Worm (Caenorhabditis elegans) whole organism, midembryonic: ENCODE measurements around the gene rhi-1.
A peak's percentile ranks its signal among the peaks of the same experiment; 100 is the strongest.

Experiments
- T22C8.4 ChIP-seq: fragments of 200-800 bp; sonication (Bioruptor generic); IDR thresholded peaks from 2 replicates; pipeline ENCODE4 v1.3.6; 2022; ENCODE audit warnings: missing genetic modification characterization, missing compliant biosample characterization
- cog-1 ChIP-seq: sonication (generic microtip); optimal IDR thresholded peaks from 2 replicates; lab custom pipeline; 2016; ENCODE audit warnings: missing genetic modification characterization, missing compliant biosample characterization
- flt-1 ChIP-seq: fragments of 200-800 bp; sonication (Bioruptor generic); IDR thresholded peaks from 2 replicates; pipeline ENCODE4 v1.3.6; 2022; ENCODE audit warnings: missing genetic modification characterization, missing compliant biosample characterization
- klf-2 ChIP-seq: fragments of 200-800 bp; sonication (Bioruptor generic); conservative IDR thresholded peaks from 2 replicates; pipeline ENCODE4 v1.3.6; 2022; ENCODE audit warnings: missing genetic modification reagents, missing genetic modification characterization, missing compliant biosample characterization
- med-1 ChIP-seq: sonication (generic microtip); optimal IDR thresholded peaks from 2 replicates; lab custom pipeline; 2017; ENCODE audit warnings: missing genetic modification characterization, mild to moderate bottlenecking, missing compliant biosample characterization, antibody characterized with exemption, missing genetic modification reagents; ENCODE audit not compliant: insufficient read depth
- ref-1 ChIP-seq: fragments of 200-800 bp; sonication (Bioruptor generic); conservative IDR thresholded peaks from 2 replicates; pipeline ENCODE4 v1.3.6; 2022; ENCODE audit warnings: missing genetic modification reagents, missing genetic modification characterization, missing compliant biosample characterization
- tab-1 ChIP-seq: fragments of 200-800 bp; sonication (Bioruptor generic); IDR thresholded peaks from 2 replicates; pipeline ENCODE4 v1.3.6; 2022; ENCODE audit warnings: missing genetic modification characterization, missing compliant biosample characterization
- ztf-23 ChIP-seq: fragments of 200-800 bp; sonication (Bioruptor generic); IDR thresholded peaks from 2 replicates; pipeline ENCODE4 v1.3.6; 2022; ENCODE audit warnings: missing genetic modification reagents, missing genetic modification characterization, missing compliant biosample characterization
- ztf-29 ChIP-seq: fragments of 200-800 bp; sonication (Bioruptor generic); IDR thresholded peaks from 2 replicates; pipeline ENCODE4 v1.3.6; 2022; ENCODE audit warnings: missing genetic modification reagents, missing genetic modification characterization, missing compliant biosample characterization

rhi-1 gene

DNA sequence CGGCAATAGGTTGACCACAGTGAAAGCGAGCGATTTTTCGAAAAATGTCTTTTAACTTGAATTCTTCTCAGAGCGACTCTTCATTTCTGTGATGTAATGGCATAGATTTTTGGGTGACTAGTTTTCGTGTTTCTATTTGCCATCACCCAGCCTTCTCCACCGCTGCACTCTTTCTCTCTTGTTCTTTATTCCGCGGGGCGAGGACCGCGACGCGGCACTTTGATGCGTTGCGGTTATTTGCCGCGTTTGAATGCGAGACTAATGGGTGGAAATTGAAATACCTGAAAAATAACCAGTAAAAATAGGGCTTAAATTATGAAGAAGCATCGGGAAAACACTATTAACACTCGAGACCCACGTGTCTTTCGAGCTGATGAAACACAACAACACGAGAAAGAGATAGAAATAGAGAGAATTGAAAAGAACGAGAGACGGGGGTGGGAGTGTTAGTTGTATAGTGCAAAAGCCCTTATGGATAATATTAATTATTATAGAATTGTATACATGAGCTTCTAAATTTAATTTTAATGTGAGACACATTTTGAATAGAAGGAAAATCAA is 4.1 kb upstream of the rhi-1 start, which contains the start of gene dgk-2:
Gene dgk-2 (minus strand): TSS at position 281 of the 561 bp plus-strand sequence.
- TF ChIP-seq ztf-29 (GFP tag; lab: Robert Waterston, UW): no peak
- TF ChIP-seq flt-1 (GFP tag; lab: Robert Waterston, UW): 0 out of 2 replicates have a peak, but pooled peaks have one; percentile 49
- no peak for TF ChIP-seq klf-2

DNA sequence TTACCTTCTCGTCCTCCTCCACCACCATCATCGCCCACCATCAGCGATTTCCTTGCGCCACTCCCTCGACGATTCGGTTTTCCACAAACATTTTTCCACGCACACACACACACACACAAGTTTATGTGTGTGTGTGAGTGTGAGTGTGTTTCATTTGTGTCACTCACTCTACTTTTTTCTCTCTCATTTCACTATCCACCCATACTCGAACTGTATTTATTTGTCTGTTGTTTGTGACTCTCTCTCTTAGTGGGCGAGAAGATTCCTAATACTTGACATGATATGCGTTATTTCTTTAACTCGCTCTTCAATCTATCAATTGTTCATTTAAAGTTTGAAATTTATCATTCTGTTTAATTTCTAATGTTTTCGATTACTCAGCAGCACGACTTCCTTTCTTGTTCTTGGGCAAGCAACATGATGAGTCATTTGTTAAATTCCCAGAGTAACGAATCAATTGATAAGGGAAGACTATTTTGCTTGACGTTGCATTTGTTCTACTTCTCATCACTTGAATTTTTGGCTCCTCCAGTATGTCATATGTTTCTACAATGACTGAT is 1.1 kb upstream of the rhi-1 start:
- TF ChIP-seq klf-2 (no peak), med-1 (GFP tag; lab: Kevin White, UChicago) (no peak), ztf-23 (GFP tag; lab: Robert Waterston, UW) (no peak), flt-1 (GFP tag; lab: Robert Waterston, UW) (no peak), cog-1 (no peak)

DNA sequence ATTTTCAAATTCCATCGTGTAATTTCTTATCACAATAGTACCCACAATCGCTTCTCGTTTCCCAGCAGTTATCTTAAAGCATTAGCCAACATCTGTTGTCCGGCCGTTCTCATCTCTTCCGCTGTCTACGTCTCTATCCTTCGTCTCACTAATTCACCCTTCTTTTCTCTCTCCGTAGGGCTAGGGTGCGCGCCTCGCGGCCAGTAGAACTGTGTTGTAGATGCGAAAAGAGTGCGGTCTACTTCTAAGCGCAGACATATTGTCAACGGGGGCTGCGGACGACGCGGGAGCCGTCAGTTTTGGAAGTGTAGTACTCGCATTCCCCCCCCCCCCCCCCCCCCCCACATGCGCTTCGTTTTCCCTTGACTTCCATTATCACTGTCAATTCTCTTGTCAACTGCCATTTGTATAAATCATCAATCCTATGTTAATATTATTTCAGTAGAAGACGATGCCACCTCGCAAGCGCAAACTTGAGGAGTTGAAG is 5.4 kb downstream of the rhi-1 start, which contains the start of gene spr-3:
Gene spr-3 (plus strand): TSS at position 437 of the 487 bp plus-strand sequence.
- no peak for TF ChIP-seq tab-1
- TF ChIP-seq klf-2: no peak
- TF ChIP-seq cog-1: no peak
- TF ChIP-seq flt-1 (GFP tag; lab: Robert Waterston, UW): no peak
- TF ChIP-seq T22C8.4: no peak
- no peak for TF ChIP-seq ztf-29 (GFP tag; lab: Robert Waterston, UW)
- no peak for TF ChIP-seq ztf-23 (GFP tag; lab: Robert Waterston, UW)

DNA sequence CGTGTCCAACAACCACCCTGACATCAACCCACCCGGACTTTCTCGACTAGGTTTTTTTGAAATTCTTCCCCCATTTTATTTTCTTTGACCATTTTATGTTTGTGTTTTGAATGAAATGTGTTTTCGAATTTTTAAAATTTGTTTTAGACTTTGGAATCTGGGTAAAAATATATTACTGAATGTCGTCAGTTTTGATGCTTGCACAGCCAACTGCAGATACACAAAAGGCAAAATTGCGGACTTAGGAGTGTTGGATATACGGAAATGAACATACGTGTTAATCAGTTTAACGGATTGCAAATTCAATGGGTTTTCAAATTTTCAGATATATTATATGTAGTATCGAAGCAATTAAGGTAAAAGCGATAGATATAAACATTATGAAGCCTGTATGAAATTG is 8.4 kb downstream of the rhi-1 start:
- TF ChIP-seq ztf-23 (GFP tag; lab: Robert Waterston, UW) (no peak), ztf-29 (GFP tag; lab: Robert Waterston, UW) (no peak)

DNA sequence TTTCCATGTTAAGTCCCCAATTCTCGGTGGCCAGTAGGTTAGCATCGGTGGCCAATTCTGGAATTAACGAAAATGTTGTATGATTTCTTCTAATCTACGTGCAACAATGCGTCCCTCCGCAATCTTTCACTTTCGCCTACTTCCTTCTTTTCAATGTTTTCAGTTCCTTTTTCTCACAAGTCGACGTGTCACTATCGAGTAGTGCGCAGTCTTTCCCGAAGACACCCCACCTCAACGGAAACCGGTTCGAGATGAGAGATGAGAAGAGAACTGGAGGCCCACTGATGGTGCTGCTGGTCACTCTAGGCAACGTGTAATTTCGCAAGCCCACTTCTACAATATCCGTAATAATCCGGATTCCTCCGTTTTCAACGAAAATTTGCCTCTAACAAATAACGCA is 11.7 kb downstream of the rhi-1 start:
- TF ChIP-seq ref-1 (GFP tag; lab: Robert Waterston, UW) (no peak), ztf-23 (GFP tag; lab: Robert Waterston, UW) (0 out of 2 replicates have a peak, but pooled peaks have one; percentile 11)

DNA sequence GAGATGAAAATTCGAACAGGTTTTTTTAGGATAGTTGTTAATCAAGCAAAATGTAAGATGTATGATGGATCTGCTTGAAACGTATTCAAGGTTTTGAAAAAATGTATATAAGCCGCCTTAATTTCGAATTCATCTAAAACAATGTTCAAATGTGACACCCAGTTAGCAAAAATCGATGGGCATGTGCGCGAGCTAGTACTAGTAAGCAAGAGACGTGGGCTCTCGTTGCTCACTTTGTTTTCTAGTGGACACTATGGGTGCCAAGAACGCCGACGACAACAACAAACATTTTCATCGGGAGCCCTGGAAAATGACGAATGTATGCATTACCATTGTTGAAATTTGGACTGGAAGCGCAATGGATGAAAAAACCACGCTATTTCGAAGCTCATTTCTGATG is 12.9 kb downstream of the rhi-1 start:
- TF ChIP-seq ztf-29 (GFP tag; lab: Robert Waterston, UW) (no peak), ref-1 (GFP tag; lab: Robert Waterston, UW) (no peak), tab-1 (no peak), cog-1 (no peak), T22C8.4 (no peak), med-1 (GFP tag; lab: Kevin White, UChicago) (no peak), ztf-23 (GFP tag; lab: Robert Waterston, UW) (no peak), flt-1 (GFP tag; lab: Robert Waterston, UW) (no peak), klf-2 (no peak)

DNA sequence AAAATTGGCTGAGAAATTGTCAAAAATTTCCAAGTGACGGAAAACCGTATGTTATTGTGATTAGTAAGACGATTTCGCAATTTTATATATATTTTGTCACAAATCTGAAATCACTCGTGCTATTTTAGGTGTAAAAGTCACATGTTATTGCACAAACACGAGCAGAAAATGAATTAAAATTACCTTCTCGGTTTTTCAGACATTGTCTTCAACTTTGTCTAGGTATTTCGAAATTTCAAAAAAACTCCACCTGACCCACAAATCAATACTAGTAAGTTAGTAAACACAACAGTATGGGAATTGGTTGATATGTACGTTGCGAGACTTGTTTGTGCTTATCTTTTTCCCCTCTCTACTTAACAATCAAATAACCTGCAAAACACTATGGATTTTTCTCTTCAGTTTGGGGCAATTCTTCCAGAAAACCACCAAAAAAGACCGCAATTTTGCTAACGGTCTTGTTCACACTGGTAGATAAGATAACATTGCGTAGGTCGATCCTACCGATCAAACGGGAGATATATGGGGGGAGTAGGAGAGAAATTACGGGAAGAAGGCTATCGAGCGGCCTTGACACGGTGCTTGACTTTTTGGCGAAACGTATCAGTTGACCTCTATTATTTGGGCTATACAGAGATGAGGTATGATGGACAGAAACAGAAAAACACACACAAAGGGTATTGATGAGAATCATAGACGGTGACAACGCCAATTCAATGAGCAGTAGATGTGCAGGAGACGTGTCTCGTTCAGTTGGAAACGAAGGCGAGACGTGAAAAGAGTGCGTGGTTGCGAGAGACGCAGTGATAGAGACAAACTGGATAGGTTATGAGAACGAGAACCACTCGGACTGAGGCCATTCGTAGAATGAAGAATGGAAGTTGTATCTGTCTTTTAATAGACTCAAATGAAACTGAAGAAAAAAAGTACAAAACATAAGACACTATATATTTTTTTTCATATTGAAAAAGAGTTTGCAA is 13.8 kb downstream of the rhi-1 start, which contains the start of gene C07A12.7:
Gene C07A12.7 (minus strand): TSS at position 308 of the 980 bp plus-strand sequence.
- TF ChIP-seq T22C8.4 (no peak), klf-2 (no peak), ztf-29 (GFP tag; lab: Robert Waterston, UW) (0 out of 2 replicates have a peak, but pooled peaks have one; percentile 17), ztf-23 (GFP tag; lab: Robert Waterston, UW) (no peak), cog-1 (peak; percentile 9), med-1 (GFP tag; lab: Kevin White, UChicago) (no peak), ref-1 (GFP tag; lab: Robert Waterston, UW) (no peak), tab-1 (no peak), flt-1 (GFP tag; lab: Robert Waterston, UW) (0 out of 2 replicates have a peak, but pooled peaks have one; percentile 21)

DNA sequence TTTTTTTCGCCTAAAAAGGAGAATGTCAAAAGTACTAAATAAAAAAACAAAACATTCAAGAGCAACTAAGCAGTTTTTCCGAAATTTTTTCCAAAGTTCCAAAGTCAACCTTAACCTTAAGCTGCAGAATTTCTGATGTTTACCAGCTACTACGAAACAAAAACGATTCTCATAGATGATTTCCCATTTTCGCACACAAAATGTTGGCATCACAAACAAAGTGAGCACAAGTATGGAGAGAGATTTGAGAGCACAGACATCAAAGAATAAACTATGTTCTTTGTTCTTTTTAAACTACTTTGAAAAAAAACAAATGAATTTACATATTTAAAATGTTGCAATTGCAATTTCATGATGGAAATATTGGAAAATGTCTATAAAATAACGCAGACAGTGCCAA is 15.0 kb downstream of the rhi-1 start:
- TF ChIP-seq klf-2: no peak
- no peak for TF ChIP-seq ztf-29 (GFP tag; lab: Robert Waterston, UW)
- TF ChIP-seq ref-1 (GFP tag; lab: Robert Waterston, UW): no peak
- no peak for TF ChIP-seq cog-1
- TF ChIP-seq ztf-23 (GFP tag; lab: Robert Waterston, UW): no peak
- TF ChIP-seq med-1 (GFP tag; lab: Kevin White, UChicago): no peak
- TF ChIP-seq tab-1: no peak
- no peak for TF ChIP-seq T22C8.4
- no peak for TF ChIP-seq flt-1 (GFP tag; lab: Robert Waterston, UW)

DNA sequence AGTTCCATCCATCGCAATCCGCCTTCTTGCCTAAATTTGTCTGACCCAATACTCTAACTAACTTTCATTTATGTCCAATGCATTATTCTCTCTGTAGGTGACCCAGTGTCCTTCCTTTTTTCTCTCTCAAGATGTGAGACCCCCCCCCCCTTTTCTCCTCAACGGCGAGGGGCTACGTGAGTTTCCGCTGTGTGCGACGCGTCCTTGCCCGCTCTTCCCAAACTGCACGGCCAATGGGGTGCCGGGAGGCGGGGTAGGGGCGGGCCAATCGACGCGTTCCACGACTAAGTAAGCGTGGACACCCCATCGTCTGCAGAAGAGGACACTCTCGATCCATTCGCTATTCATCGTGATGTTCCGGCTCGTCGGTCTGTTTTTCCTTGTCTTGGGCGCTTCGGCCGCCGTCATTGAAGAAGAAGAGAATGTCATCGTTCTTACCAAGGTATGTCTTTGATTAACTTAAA is 15.6 kb downstream of the rhi-1 start, which contains the start of gene pdi-2:
Gene pdi-2 (plus strand): TSS at position 269 of the 464 bp plus-strand sequence.
- TF ChIP-seq flt-1 (GFP tag; lab: Robert Waterston, UW): peak; percentile 88
- TF ChIP-seq tab-1: peak; percentile 65; the same call in 1 of the 2 replicates
- TF ChIP-seq cog-1: peak; percentile 83
- no peak for TF ChIP-seq T22C8.4
- peak; percentile 76 for TF ChIP-seq ztf-23 (GFP tag; lab: Robert Waterston, UW)
- no peak for TF ChIP-seq med-1 (GFP tag; lab: Kevin White, UChicago)
- TF ChIP-seq ref-1 (GFP tag; lab: Robert Waterston, UW): no peak
- no peak for TF ChIP-seq ztf-29 (GFP tag; lab: Robert Waterston, UW)
- TF ChIP-seq klf-2: peak; percentile 71
